Fruit fly (Drosophila melanogaster) whole organism, pupa: ENCODE data around the gene CG34327.

Experiments
- CG14655 ChIP-seq: fragments of 200-800 bp; sonication (Bioruptor generic); optimal IDR thresholded peaks from 3 replicates; lab custom pipeline; 2017; ENCODE audit warnings: mild to moderate bottlenecking, missing biosample characterization, missing genetic modification reagents, missing genetic modification characterization
- CG15710 ChIP-seq: fragments of 200-800 bp; sonication (Bioruptor generic); optimal IDR thresholded peaks from 2 replicates; lab custom pipeline; 2018; ENCODE audit warnings: missing biosample characterization, mild to moderate bottlenecking, missing genetic modification characterization, moderate library complexity
- CG17806 ChIP-seq: fragments of 200-800 bp; sonication (Bioruptor generic); optimal IDR thresholded peaks from 2 replicates; lab custom pipeline; 2018; ENCODE audit warnings: missing biosample characterization, mild to moderate bottlenecking, missing genetic modification characterization, moderate library complexity
- CG8159 ChIP-seq: fragments of 200-800 bp; sonication (Bioruptor generic); optimal IDR thresholded peaks from 3 replicates; lab custom pipeline; 2018; ENCODE audit warnings: missing biosample characterization, mild to moderate bottlenecking, missing genetic modification characterization, moderate library complexity
- CG8301 ChIP-seq: fragments of 200-800 bp; sonication (Bioruptor generic); optimal IDR thresholded peaks from 2 replicates; lab custom pipeline; 2018; ENCODE audit warnings: missing biosample characterization, mild to moderate bottlenecking, missing genetic modification characterization
- CG9948 ChIP-seq: fragments of 200-800 bp; sonication (Bioruptor generic); optimal IDR thresholded peaks from 2 replicates; lab custom pipeline; 2018; ENCODE audit warnings: missing biosample characterization, mild to moderate bottlenecking, missing genetic modification characterization, moderate library complexity
- D1 ChIP-seq: fragments of 200-800 bp; sonication (Bioruptor generic); optimal IDR thresholded peaks from 2 replicates; lab custom pipeline; 2018; ENCODE audit warnings: missing biosample characterization, mild to moderate bottlenecking, missing genetic modification characterization, moderate library complexity
- EcR ChIP-seq: fragments of 200-800 bp; sonication (Bioruptor generic); optimal IDR thresholded peaks from 3 replicates; lab custom pipeline; 2019; ENCODE audit warnings: missing biosample characterization, missing genetic modification characterization, mild to moderate bottlenecking, moderate library complexity, missing genetic modification reagents
- Ets98B ChIP-seq: fragments of 200-800 bp; sonication (Bioruptor generic); IDR thresholded peaks from 2 replicates; pipeline ENCODE4 v1.3.6; 2022; ENCODE audit warnings: missing biosample characterization, missing genetic modification characterization
- fd96Ca ChIP-seq: fragments of 200-800 bp; sonication (Bioruptor generic); IDR thresholded peaks from 3 replicates; pipeline ENCODE4 v1.3.6; 2022; ENCODE audit warnings: missing biosample characterization, missing genetic modification characterization
- gl ChIP-seq: fragments of 200-800 bp; sonication (Bioruptor generic); optimal IDR thresholded peaks from 2 replicates; lab custom pipeline; 2018; ENCODE audit warnings: missing biosample characterization, mild to moderate bottlenecking, missing genetic modification characterization

DNA sequence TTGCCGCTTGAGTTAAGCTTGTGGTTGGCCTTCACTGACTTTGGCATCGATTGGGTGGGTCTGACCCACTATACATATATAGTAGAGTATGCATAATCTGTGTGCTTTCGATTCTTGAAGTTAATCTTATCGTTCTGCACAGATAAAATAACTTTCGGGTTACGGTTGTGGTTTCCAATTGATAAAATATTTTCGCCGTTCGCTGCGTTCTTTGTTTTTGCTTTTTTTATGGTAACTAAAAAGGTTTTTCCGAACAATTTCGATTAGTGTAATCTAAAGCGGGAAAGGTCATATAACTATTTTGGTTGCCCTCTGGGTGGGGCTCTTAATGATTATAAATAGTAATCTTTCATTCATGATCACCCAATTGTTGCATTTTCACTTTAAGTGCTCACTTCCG lies 43.1 kb downstream of the CG34327 start:
- TF ChIP-seq gl (tag; lab: Kevin White, UChicago): no peak
- no peak for TF ChIP-seq EcR
- no peak for TF ChIP-seq fd96Ca
- TF ChIP-seq CG9948 (tag; lab: Kevin White, UChicago): no peak
- TF ChIP-seq Ets98B (GFP tag; lab: Robert Waterston, UW): no peak
- TF ChIP-seq CG14655 (GFP tag; lab: Kevin White, UChicago): no peak
- no peak for TF ChIP-seq D1
- TF ChIP-seq CG15710 (tag; lab: Kevin White, UChicago): no peak
- TF ChIP-seq CG8301 (tag; lab: Kevin White, UChicago): no peak
- no peak for TF ChIP-seq CG17806
- TF ChIP-seq CG8159 (tag; lab: Kevin White, UChicago): no peak
